Worm (Caenorhabditis elegans) whole organism, L2 larva: ENCODE data around the gene T23F11.11.

Experiments
- ZK546.5 ChIP-seq: sonication (generic microtip); optimal IDR thresholded peaks from 2 replicates; lab custom pipeline; 2017; ENCODE audit warnings: missing biosample characterization, missing genetic modification characterization
- ama-1 ChIP-seq: fragments of 150-350 bp; optimal IDR thresholded peaks from 2 replicates; lab custom pipeline; 2018; ENCODE audit warnings: inconsistent platforms
- lin-13 ChIP-seq: fragments of 150-350 bp; optimal IDR thresholded peaks from 2 replicates; lab custom pipeline; 2014; ENCODE audit warnings: missing biosample characterization, missing genetic modification reagents, missing genetic modification characterization
- lin-39 ChIP-seq: fragments of 150-350 bp; optimal IDR thresholded peaks from 2 replicates; lab custom pipeline; 2014; ENCODE audit warnings: missing biosample characterization, missing genetic modification reagents, missing genetic modification characterization
- mbf-1 ChIP-seq: sonication (generic microtip); optimal IDR thresholded peaks from 2 replicates; lab custom pipeline; 2017; ENCODE audit warnings: missing biosample characterization, missing genetic modification characterization
- nhr-237 ChIP-seq: fragments of 150-350 bp; optimal IDR thresholded peaks from 2 replicates; lab custom pipeline; 2014; ENCODE audit warnings: missing biosample characterization, missing genetic modification characterization
- nhr-6 ChIP-seq: fragments of 150-350 bp; optimal IDR thresholded peaks from 2 replicates; lab custom pipeline; 2014; ENCODE audit warnings: missing biosample characterization, missing genetic modification characterization
- snpc-4 ChIP-seq: fragments of 150-350 bp; optimal IDR thresholded peaks from 2 replicates; lab custom pipeline; 2014; ENCODE audit warnings: missing biosample characterization, missing genetic modification characterization
- unc-39 ChIP-seq: fragments of 150-350 bp; optimal IDR thresholded peaks from 2 replicates; lab custom pipeline; 2014; ENCODE audit warnings: missing biosample characterization, missing genetic modification characterization
- unc-62 ChIP-seq: fragments of 150-350 bp; optimal IDR thresholded peaks from 2 replicates; lab custom pipeline; 2014; ENCODE audit warnings: missing biosample characterization, missing genetic modification reagents, missing genetic modification characterization

ce11 chrIII:4634947-4635346 lies 36.4 kb downstream of the T23F11.11 start, which contains the start of gene clec-153:
- TF ChIP-seq unc-62 (GFP tag; lab: Kevin White, UChicago) (no peak), ama-1 (lab: Kevin White, UChicago) (no peak), lin-39 (tag; lab: Kevin White, UChicago) (no peak), ZK546.5 (tag; lab: Kevin White, UChicago) (no peak), nhr-237 (tag; lab: Kevin White, UChicago) (no peak), snpc-4 (no peak), lin-13 (GFP tag; lab: Kevin White, UChicago) (no peak), unc-39 (no peak), mbf-1 (tag; lab: Kevin White, UChicago) (no peak), nhr-6 (no peak)
